Fruit fly (Drosophila melanogaster) whole organism, embryonic: Measurements from ENCODE around the gene CG3635.

Experiments
- CG11504 ChIP-seq: fragments of 200-800 bp; sonication (Bioruptor generic); optimal IDR thresholded peaks from 3 replicates; lab custom pipeline; 2019; ENCODE audit warnings: missing biosample characterization, mild to moderate bottlenecking, missing genetic modification characterization, moderate library complexity
- CG6654 ChIP-seq: fragments of 200-800 bp; sonication (Bioruptor generic); optimal IDR thresholded peaks from 2 replicates; lab custom pipeline; 2017; ENCODE audit warnings: missing biosample characterization, mild to moderate bottlenecking, missing genetic modification characterization
- CG7963 ChIP-seq: fragments of 200-800 bp; sonication (Bioruptor generic); IDR thresholded peaks from 3 replicates; pipeline ENCODE4 v1.3.6; 2022; ENCODE audit warnings: missing biosample characterization, missing genetic modification characterization; ENCODE audit not compliant: partially characterized antibody
- Rfx ChIP-seq: fragments of 200-800 bp; sonication (Bioruptor generic); IDR thresholded peaks from 2 replicates; pipeline ENCODE4 v1.3.6; 2022; ENCODE audit warnings: missing biosample characterization, missing genetic modification characterization
- gro ChIP-seq: fragments of 200-800 bp; sonication (Bioruptor generic); optimal IDR thresholded peaks from 2 replicates; lab custom pipeline; 2016; ENCODE audit warnings: missing biosample characterization, missing genetic modification characterization

- TF ChIP-seq gro (GFP tag; lab: Kevin White, UChicago) (no peak), CG6654 (GFP tag; lab: Kevin White, UChicago) (no peak), Rfx (no peak; the same call in 1 of the 2 replicates), CG7963 (GFP tag; lab: Robert Waterston, UW) (no peak), CG11504 (tag; lab: Kevin White, UChicago) (no peak)
Measured at dm6 chr2L:22129581-22130300, 45.5 kb upstream of the CG3635 start, which contains the start of gene CycK.
